Worm (Caenorhabditis elegans) whole organism, L1 larva: ENCODE data around the gene nspb-11.
A peak's percentile ranks its signal among the peaks of the same experiment; 100 is the strongest.

ENCODE experiments used
- C16A3.4 ChIP-seq: fragments of 150-350 bp; optimal IDR thresholded peaks from 2 replicates; lab custom pipeline; 2014; ENCODE audit warnings: missing biosample characterization, missing genetic modification characterization
- C34B4.2 ChIP-seq: sonication (generic microtip); optimal IDR thresholded peaks from 2 replicates; lab custom pipeline; 2017; ENCODE audit warnings: mild to moderate bottlenecking, missing genetic modification characterization, missing compliant biosample characterization
- Y116A8C.19 ChIP-seq: sonication (generic microtip); optimal IDR thresholded peaks from 2 replicates; lab custom pipeline; 2016; ENCODE audit warnings: missing compliant biosample characterization, missing genetic modification characterization, borderline replicate concordance
- aly-2 ChIP-seq: fragments of 150-350 bp; optimal IDR thresholded peaks from 2 replicates; lab custom pipeline; 2014; ENCODE audit warnings: missing biosample characterization, missing genetic modification characterization
- blmp-1 ChIP-seq: fragments of 150-350 bp; optimal IDR thresholded peaks from 2 replicates; lab custom pipeline; 2014; ENCODE audit warnings: missing biosample characterization, missing genetic modification characterization
- ceh-8 ChIP-seq: fragments of 200-800 bp; sonication (Bioruptor generic); optimal IDR thresholded peaks from 2 replicates; lab custom pipeline; 2018; ENCODE audit warnings: mild to moderate bottlenecking, missing genetic modification characterization, moderate library complexity, missing compliant biosample characterization
- ceh-82 ChIP-seq, 3 experiments: fragments of 150-350 bp in 1 of 3; sonication (generic microtip) in 2 of 3; optimal IDR thresholded peaks; 2 replicates each; lab custom pipeline; 2014 to 2017; ENCODE audit warnings: missing biosample characterization in 3 of 3, missing genetic modification characterization in 3 of 3
- ceh-88 ChIP-seq: fragments of 200-800 bp; sonication (Bioruptor generic); IDR thresholded peaks from 2 replicates; pipeline ENCODE4 v1.3.6; 2022; ENCODE audit warnings: missing genetic modification characterization, missing compliant biosample characterization
- ceh-90 ChIP-seq: sonication (generic microtip); optimal IDR thresholded peaks from 2 replicates; lab custom pipeline; 2016; ENCODE audit warnings: missing genetic modification characterization, missing compliant biosample characterization
- ces-1 ChIP-seq: fragments of 150-350 bp; optimal IDR thresholded peaks from 2 replicates; lab custom pipeline; 2014; ENCODE audit warnings: missing biosample characterization, missing genetic modification reagents, missing genetic modification characterization
- dpl-1 ChIP-seq, 3 experiments: fragments of 150-350 bp in 2 of 3; sonication (generic microtip) in 1 of 3; optimal IDR thresholded peaks; 2 replicates each; lab custom pipeline; 2014 to 2017; ENCODE audit warnings: missing biosample characterization in 3 of 3, missing genetic modification characterization in 3 of 3, missing genetic modification reagents in 3 of 3
- dsc-1 ChIP-seq: sonication (generic microtip); optimal IDR thresholded peaks from 2 replicates; lab custom pipeline; 2016; ENCODE audit warnings: mild to moderate bottlenecking, missing genetic modification characterization, missing compliant biosample characterization
- efl-1 ChIP-seq, 4 experiments: fragments of 150-350 bp; optimal IDR thresholded peaks in 3 of 4; peaks in 1 of 4; 1 replicate in 1 of 4; 2 replicates in 3 of 4; lab custom pipeline; 2014; ENCODE audit warnings: missing biosample characterization in 2 of 4, missing genetic modification characterization in 2 of 4, missing genetic modification reagents in 2 of 4
- efl-3 ChIP-seq: fragments of 200-800 bp; sonication (Bioruptor generic); optimal IDR thresholded peaks from 2 replicates; lab custom pipeline; 2018; ENCODE audit warnings: mild to moderate bottlenecking, missing genetic modification characterization, missing compliant biosample characterization
- elt-2 ChIP-seq: sonication (generic microtip); optimal IDR thresholded peaks from 2 replicates; lab custom pipeline; 2016; ENCODE audit warnings: missing genetic modification characterization, mild to moderate bottlenecking, inconsistent platforms, missing compliant biosample characterization, missing genetic modification reagents
- elt-3 ChIP-seq, 6 experiments: fragments of 150-350 bp in 1 of 6; sonication (generic microtip); optimal IDR thresholded peaks; 2 replicates each; lab custom pipeline; 2017 to 2018; ENCODE audit warnings: missing biosample characterization in 6 of 6, missing genetic modification characterization in 6 of 6, inconsistent platforms in 1 of 6
- ets-5 ChIP-seq: fragments of 200-800 bp; sonication (Bioruptor generic); IDR thresholded peaks from 2 replicates; pipeline ENCODE4 v1.3.6; 2022; ENCODE audit warnings: missing genetic modification characterization, missing compliant biosample characterization
- fkh-8 ChIP-seq: sonication (generic microtip); optimal IDR thresholded peaks from 2 replicates; lab custom pipeline; 2016; ENCODE audit warnings: mild to moderate bottlenecking, missing genetic modification characterization, missing compliant biosample characterization
- grh-1 ChIP-seq: fragments of 200-800 bp; sonication (Bioruptor generic); IDR thresholded peaks from 2 replicates; pipeline ENCODE4 v1.3.6; 2022; ENCODE audit warnings: missing genetic modification reagents, missing genetic modification characterization, missing compliant biosample characterization
- hlh-17 ChIP-seq: fragments of 200-800 bp; sonication (Bioruptor generic); optimal IDR thresholded peaks from 2 replicates; lab custom pipeline; 2018; ENCODE audit warnings: missing genetic modification characterization, mild to moderate bottlenecking, missing compliant biosample characterization, moderate library complexity, borderline replicate concordance
- hlh-4 ChIP-seq: sonication (generic microtip); optimal IDR thresholded peaks from 2 replicates; lab custom pipeline; 2016; ENCODE audit warnings: mild to moderate bottlenecking, missing genetic modification characterization, missing compliant biosample characterization
- isw-1 ChIP-seq: fragments of 200-800 bp; sonication (Bioruptor generic); IDR thresholded peaks from 2 replicates; pipeline ENCODE4 v1.3.6; 2022; ENCODE audit warnings: missing genetic modification characterization, missing compliant biosample characterization
- lin-13 ChIP-seq: fragments of 150-350 bp; optimal IDR thresholded peaks from 2 replicates; lab custom pipeline; 2014; ENCODE audit warnings: missing biosample characterization, missing genetic modification reagents, missing genetic modification characterization
- lin-15B ChIP-seq: fragments of 150-350 bp; sonication (generic microtip); optimal IDR thresholded peaks from 3 replicates; lab custom pipeline; 2014; ENCODE audit warnings: missing biosample characterization, missing genetic modification characterization
- lir-3 ChIP-seq: sonication (generic microtip); optimal IDR thresholded peaks from 2 replicates; lab custom pipeline; 2016; ENCODE audit warnings: mild to moderate bottlenecking, missing genetic modification characterization, moderate library complexity, missing compliant biosample characterization; ENCODE audit not compliant: poor library complexity
- mab-9 ChIP-seq: fragments of 200-800 bp; sonication (Bioruptor generic); IDR thresholded peaks from 2 replicates; pipeline ENCODE4 v1.3.6; 2022; ENCODE audit warnings: missing genetic modification reagents, missing genetic modification characterization, missing compliant biosample characterization
- mdl-1 ChIP-seq, 2 experiments: fragments of 150-350 bp; optimal IDR thresholded peaks; 2 replicates each; lab custom pipeline; 2014 to 2017; ENCODE audit warnings: missing biosample characterization in 2 of 2, missing genetic modification characterization in 2 of 2, inconsistent platforms in 1 of 2
- mef-2 ChIP-seq: fragments of 150-350 bp; optimal IDR thresholded peaks from 2 replicates; lab custom pipeline; 2014; ENCODE audit warnings: missing biosample characterization, missing genetic modification characterization
- nhr-11 ChIP-seq: fragments of 150-350 bp; optimal IDR thresholded peaks from 2 replicates; lab custom pipeline; 2014; ENCODE audit warnings: missing biosample characterization, missing genetic modification characterization
- nhr-12 ChIP-seq: sonication (generic microtip); optimal IDR thresholded peaks from 2 replicates; lab custom pipeline; 2017; ENCODE audit warnings: missing biosample characterization, missing genetic modification characterization
- nhr-20 ChIP-seq: sonication (generic microtip); optimal IDR thresholded peaks from 2 replicates; lab custom pipeline; 2016; ENCODE audit warnings: mild to moderate bottlenecking, missing genetic modification characterization, missing compliant biosample characterization
- nhr-237 ChIP-seq: fragments of 150-350 bp; optimal IDR thresholded peaks from 2 replicates; lab custom pipeline; 2014; ENCODE audit warnings: missing biosample characterization, missing genetic modification characterization
- nhr-71 ChIP-seq: sonication (generic microtip); optimal IDR thresholded peaks from 2 replicates; lab custom pipeline; 2016; ENCODE audit warnings: mild to moderate bottlenecking, missing genetic modification characterization, moderate library complexity, missing compliant biosample characterization
- nhr-76 ChIP-seq: sonication (generic microtip); optimal IDR thresholded peaks from 2 replicates; lab custom pipeline; 2017; ENCODE audit warnings: missing biosample characterization, missing genetic modification characterization
- nhr-77 ChIP-seq: fragments of 150-350 bp; optimal IDR thresholded peaks from 2 replicates; lab custom pipeline; 2014; ENCODE audit warnings: missing biosample characterization, missing genetic modification characterization
- nhr-84 ChIP-seq: sonication (generic microtip); optimal IDR thresholded peaks from 2 replicates; lab custom pipeline; 2017; ENCODE audit warnings: missing biosample characterization, missing genetic modification characterization
- nhr-85 ChIP-seq: sonication (generic microtip); peaks from one replicate; lab custom pipeline; 2016; ENCODE audit warnings: missing genetic modification characterization, inconsistent platforms, missing compliant biosample characterization
- pag-3 ChIP-seq: sonication (generic microtip); optimal IDR thresholded peaks from 2 replicates; lab custom pipeline; 2017; ENCODE audit warnings: missing genetic modification characterization, mild to moderate bottlenecking, missing compliant biosample characterization, antibody characterized with exemption, borderline replicate concordance; ENCODE audit not compliant: insufficient read depth
- pax-3 ChIP-seq: fragments of 200-800 bp; sonication (Bioruptor generic); optimal IDR thresholded peaks from 2 replicates; lab custom pipeline; 2018; ENCODE audit warnings: mild to moderate bottlenecking, missing genetic modification characterization, moderate library complexity, missing compliant biosample characterization
- snpc-4 ChIP-seq: fragments of 150-350 bp; optimal IDR thresholded peaks from 2 replicates; lab custom pipeline; 2014; ENCODE audit warnings: missing biosample characterization, missing genetic modification characterization
- snu-23 ChIP-seq: sonication (generic microtip); optimal IDR thresholded peaks from 2 replicates; lab custom pipeline; 2016; ENCODE audit warnings: missing genetic modification characterization, missing compliant biosample characterization
- sptf-1 ChIP-seq: fragments of 150-350 bp; optimal IDR thresholded peaks from 2 replicates; lab custom pipeline; 2014; ENCODE audit warnings: missing biosample characterization, missing genetic modification characterization
- sup-37 ChIP-seq: fragments of 200-800 bp; sonication (Bioruptor generic); optimal IDR thresholded peaks from 2 replicates; lab custom pipeline; 2018; ENCODE audit warnings: mild to moderate bottlenecking, missing genetic modification characterization, missing compliant biosample characterization
- tlp-1 ChIP-seq: fragments of 150-350 bp; optimal IDR thresholded peaks from 2 replicates; lab custom pipeline; 2014; ENCODE audit warnings: missing biosample characterization, missing genetic modification characterization
- unc-30 ChIP-seq: sonication (generic microtip); optimal IDR thresholded peaks from 2 replicates; lab custom pipeline; 2017; ENCODE audit warnings: missing biosample characterization, missing genetic modification characterization
- unc-62 ChIP-seq: fragments of 150-350 bp; optimal IDR thresholded peaks from 2 replicates; lab custom pipeline; 2014; ENCODE audit warnings: missing biosample characterization, missing genetic modification reagents, missing genetic modification characterization
- unc-86 ChIP-seq: sonication (generic microtip); optimal IDR thresholded peaks from 2 replicates; lab custom pipeline; 2016; ENCODE audit warnings: missing genetic modification characterization, missing compliant biosample characterization
- unc-98 ChIP-seq: fragments of 200-800 bp; sonication (Bioruptor generic); IDR thresholded peaks from 2 replicates; pipeline ENCODE4 v1.3.6; 2022; ENCODE audit warnings: missing genetic modification characterization, missing compliant biosample characterization
- vab-15 ChIP-seq: sonication (generic microtip); optimal IDR thresholded peaks from 2 replicates; lab custom pipeline; 2017; ENCODE audit warnings: missing genotype, mild to moderate bottlenecking, missing genetic modification characterization, missing compliant biosample characterization
- zip-4 ChIP-seq: fragments of 200-800 bp; sonication (Bioruptor generic); optimal IDR thresholded peaks from 2 replicates; lab custom pipeline; 2018; ENCODE audit warnings: mild to moderate bottlenecking, missing genetic modification characterization, moderate library complexity, missing compliant biosample characterization
- ztf-4 ChIP-seq: fragments of 150-350 bp; optimal IDR thresholded peaks from 2 replicates; lab custom pipeline; 2014; ENCODE audit warnings: missing biosample characterization, missing genetic modification characterization

nspb-11 gene

ce11 chrII:12944587-12945126, 37.5 kb downstream of the nspb-11 start (continued):
- TF ChIP-seq nhr-84 (tag; lab: Kevin White, UChicago) = no peak
- TF ChIP-seq nhr-11 (tag; lab: Kevin White, UChicago) = peak; percentile 70
- TF ChIP-seq unc-62 (GFP tag; lab: Kevin White, UChicago) = no peak
- TF ChIP-seq unc-30 = no peak
- peak; percentile 42 for TF ChIP-seq nhr-76
- peak; percentile 81 to 86 for TF ChIP-seq efl-1 (optimal IDR thresholded peaks at IDR 0.05; lab: Kevin White, UChicago)
- TF ChIP-seq efl-1 (GFP tag; optimal IDR thresholded peaks at IDR 0.05 in 1 of 2; lab: Kevin White, UChicago) = peak; percentile 67 to 98
- peak; percentile 77 for TF ChIP-seq mef-2 (tag; lab: Kevin White, UChicago)
- TF ChIP-seq unc-86 = peak; percentile 91
- TF ChIP-seq lin-15B (tag; lab: Kevin White, UChicago) = peak; percentile 35
- TF ChIP-seq C16A3.4 (tag; lab: Kevin White, UChicago) = peak; percentile 63
- peak; percentile 93 for TF ChIP-seq pax-3
- TF ChIP-seq ceh-8 = peak; percentile 95
- TF ChIP-seq unc-98 (GFP tag; lab: Robert Waterston, UW) = peak; percentile 68
- peak; percentile 34 for TF ChIP-seq Y116A8C.19 (tag; lab: Kevin White, UChicago)
- peak; percentile 86 for TF ChIP-seq lin-13 (GFP tag; lab: Kevin White, UChicago)
- TF ChIP-seq aly-2 = peak; percentile 93
- TF ChIP-seq elt-3 (tag; optimal IDR thresholded peaks at IDR 0.05; lab: Kevin White, UChicago) = peak; percentile 31 to 82 (median 52)
- TF ChIP-seq nhr-20 = peak; percentile 97
- peak; percentile 84 for TF ChIP-seq isw-1 (GFP tag; lab: Robert Waterston, UW)
- peak; percentile 97 for TF ChIP-seq grh-1 (GFP tag; lab: Robert Waterston, UW)
- peak; percentile 97 for TF ChIP-seq dsc-1
- peak; percentile 100 for TF ChIP-seq snpc-4 (tag; lab: Kevin White, UChicago)
- TF ChIP-seq ceh-90 (tag; lab: Kevin White, UChicago) = peak; percentile 64
- peak; percentile 92 for TF ChIP-seq nhr-77 (tag; lab: Kevin White, UChicago)
- no peak for TF ChIP-seq ces-1
- peak; percentile 89 for TF ChIP-seq ceh-88 (GFP tag; lab: Robert Waterston, UW)
- 0 out of 2 replicates have a peak, but pooled peaks have one; percentile 5 for TF ChIP-seq ets-5 (GFP tag; lab: Robert Waterston, UW)
- peak; percentile 46 for TF ChIP-seq nhr-237 (tag; lab: Kevin White, UChicago)
- peak; percentile 43 for TF ChIP-seq blmp-1 (tag; lab: Kevin White, UChicago)
- TF ChIP-seq elt-2 (tag; lab: Kevin White, UChicago) = peak; percentile 96
- TF ChIP-seq nhr-12 = no peak
- no peak for TF ChIP-seq sptf-1
- peak; percentile 97 for TF ChIP-seq sup-37 (GFP tag; lab: Kevin White, UChicago)
- no peak for TF ChIP-seq pag-3
- peak; percentile 95 for TF ChIP-seq fkh-8 (tag; lab: Kevin White, UChicago)
- peak in 1 of 2 experiments; percentile 78 for TF ChIP-seq mdl-1 (tag; optimal IDR thresholded peaks at IDR 0.05; lab: Kevin White, UChicago)
- peak; percentile 72 for TF ChIP-seq lir-3 (tag; lab: Kevin White, UChicago)
- no peak for TF ChIP-seq vab-15 (tag; lab: Kevin White, UChicago)
- peak; percentile 97 for TF ChIP-seq nhr-85
- TF ChIP-seq nhr-71 (tag; lab: Kevin White, UChicago) = peak; percentile 98
- peak; percentile 85 for TF ChIP-seq ztf-4 (tag; lab: Kevin White, UChicago)
- peak; percentile 87 for TF ChIP-seq efl-3 (GFP tag; lab: Kevin White, UChicago)
- TF ChIP-seq hlh-4 (tag; lab: Kevin White, UChicago) = peak; percentile 49
- TF ChIP-seq zip-4 (GFP tag; lab: Kevin White, UChicago) = peak; percentile 92
- TF ChIP-seq ceh-82 (tag; optimal IDR thresholded peaks at IDR 0.05; lab: Kevin White, UChicago) = peak; percentile 90 to 94 (median 92)
- TF ChIP-seq mab-9 (GFP tag; lab: Robert Waterston, UW) = peak; percentile 80; the same call in 1 of the 2 replicates
- peak; percentile 83 for TF ChIP-seq C34B4.2 (tag; lab: Kevin White, UChicago)
- TF ChIP-seq dpl-1 (GFP tag; optimal IDR thresholded peaks at IDR 0.05; lab: Kevin White, UChicago) = peak; percentile 57 to 71 (median 69)
- no peak for TF ChIP-seq hlh-17 (GFP tag; lab: Kevin White, UChicago)
- no peak for TF ChIP-seq tlp-1 (tag; lab: Kevin White, UChicago)
- peak; percentile 97 for TF ChIP-seq snu-23
